Worm (Caenorhabditis elegans) whole organism, L1 larva: ENCODE data around the gene R05G6.5.
A peak's percentile ranks its signal among the peaks of the same experiment; 100 is the strongest.

ENCODE experiments used
- C04F5.9 ChIP-seq: sonication (generic microtip); optimal IDR thresholded peaks from 2 replicates; lab custom pipeline; 2016; ENCODE audit warnings: missing genetic modification characterization, missing compliant biosample characterization
- C16A3.4 ChIP-seq: fragments of 150-350 bp; optimal IDR thresholded peaks from 2 replicates; lab custom pipeline; 2014; ENCODE audit warnings: missing biosample characterization, missing genetic modification characterization
- Y116A8C.19 ChIP-seq: sonication (generic microtip); optimal IDR thresholded peaks from 2 replicates; lab custom pipeline; 2016; ENCODE audit warnings: missing compliant biosample characterization, missing genetic modification characterization, borderline replicate concordance
- aly-2 ChIP-seq: fragments of 150-350 bp; optimal IDR thresholded peaks from 2 replicates; lab custom pipeline; 2014; ENCODE audit warnings: missing biosample characterization, missing genetic modification characterization
- ceh-63 ChIP-seq: fragments of 200-800 bp; sonication (Bioruptor generic); optimal IDR thresholded peaks from 2 replicates; lab custom pipeline; 2018; ENCODE audit warnings: mild to moderate bottlenecking, missing genetic modification characterization, missing compliant biosample characterization
- ceh-82 ChIP-seq, 3 experiments: fragments of 150-350 bp in 1 of 3; sonication (generic microtip) in 2 of 3; optimal IDR thresholded peaks; 2 replicates each; lab custom pipeline; 2014 to 2017; ENCODE audit warnings: missing biosample characterization in 3 of 3, missing genetic modification characterization in 3 of 3
- ceh-88 ChIP-seq: fragments of 200-800 bp; sonication (Bioruptor generic); IDR thresholded peaks from 2 replicates; pipeline ENCODE4 v1.3.6; 2022; ENCODE audit warnings: missing genetic modification characterization, missing compliant biosample characterization
- ces-1 ChIP-seq: fragments of 150-350 bp; optimal IDR thresholded peaks from 2 replicates; lab custom pipeline; 2014; ENCODE audit warnings: missing biosample characterization, missing genetic modification reagents, missing genetic modification characterization
- dpl-1 ChIP-seq, 3 experiments: fragments of 150-350 bp in 2 of 3; sonication (generic microtip) in 1 of 3; optimal IDR thresholded peaks; 2 replicates each; lab custom pipeline; 2014 to 2017; ENCODE audit warnings: missing biosample characterization in 3 of 3, missing genetic modification characterization in 3 of 3, missing genetic modification reagents in 3 of 3
- dsc-1 ChIP-seq: sonication (generic microtip); optimal IDR thresholded peaks from 2 replicates; lab custom pipeline; 2016; ENCODE audit warnings: mild to moderate bottlenecking, missing genetic modification characterization, missing compliant biosample characterization
- efl-1 ChIP-seq, 4 experiments: fragments of 150-350 bp; optimal IDR thresholded peaks in 3 of 4; peaks in 1 of 4; 1 replicate in 1 of 4; 2 replicates in 3 of 4; lab custom pipeline; 2014; ENCODE audit warnings: missing biosample characterization in 2 of 4, missing genetic modification characterization in 2 of 4, missing genetic modification reagents in 2 of 4
- efl-3 ChIP-seq: fragments of 200-800 bp; sonication (Bioruptor generic); optimal IDR thresholded peaks from 2 replicates; lab custom pipeline; 2018; ENCODE audit warnings: mild to moderate bottlenecking, missing genetic modification characterization, missing compliant biosample characterization
- ets-5 ChIP-seq: fragments of 200-800 bp; sonication (Bioruptor generic); IDR thresholded peaks from 2 replicates; pipeline ENCODE4 v1.3.6; 2022; ENCODE audit warnings: missing genetic modification characterization, missing compliant biosample characterization
- fkh-8 ChIP-seq: sonication (generic microtip); optimal IDR thresholded peaks from 2 replicates; lab custom pipeline; 2016; ENCODE audit warnings: mild to moderate bottlenecking, missing genetic modification characterization, missing compliant biosample characterization
- fos-1 ChIP-seq: fragments of 150-350 bp; optimal IDR thresholded peaks from 2 replicates; lab custom pipeline; 2014; ENCODE audit warnings: missing biosample characterization, missing genetic modification characterization
- grh-1 ChIP-seq: fragments of 200-800 bp; sonication (Bioruptor generic); IDR thresholded peaks from 2 replicates; pipeline ENCODE4 v1.3.6; 2022; ENCODE audit warnings: missing genetic modification reagents, missing genetic modification characterization, missing compliant biosample characterization
- hlh-4 ChIP-seq: sonication (generic microtip); optimal IDR thresholded peaks from 2 replicates; lab custom pipeline; 2016; ENCODE audit warnings: mild to moderate bottlenecking, missing genetic modification characterization, missing compliant biosample characterization
- hpl-2 ChIP-seq: fragments of 150-350 bp; optimal IDR thresholded peaks from 2 replicates; lab custom pipeline; 2014; ENCODE audit warnings: missing biosample characterization, missing genetic modification reagents, missing genetic modification characterization
- irx-1 ChIP-seq: sonication (generic microtip); optimal IDR thresholded peaks from 2 replicates; lab custom pipeline; 2016; ENCODE audit warnings: missing genetic modification characterization, missing compliant biosample characterization
- isw-1 ChIP-seq: fragments of 200-800 bp; sonication (Bioruptor generic); IDR thresholded peaks from 2 replicates; pipeline ENCODE4 v1.3.6; 2022; ENCODE audit warnings: missing genetic modification characterization, missing compliant biosample characterization
- lin-14 ChIP-seq: fragments of 200-800 bp; sonication (Bioruptor generic); optimal IDR thresholded peaks from 2 replicates; lab custom pipeline; 2018; ENCODE audit warnings: mild to moderate bottlenecking, missing genetic modification characterization, moderate library complexity, missing compliant biosample characterization
- lin-15B ChIP-seq: fragments of 150-350 bp; sonication (generic microtip); optimal IDR thresholded peaks from 3 replicates; lab custom pipeline; 2014; ENCODE audit warnings: missing biosample characterization, missing genetic modification characterization
- lin-35 ChIP-seq, 2 experiments: fragments of 150-350 bp; optimal IDR thresholded peaks; 2 replicates each; lab custom pipeline; 2014; ENCODE audit warnings: missing biosample characterization in 2 of 2, missing genetic modification characterization in 2 of 2, missing genetic modification reagents in 2 of 2
- lin-39 ChIP-seq: fragments of 150-350 bp; optimal IDR thresholded peaks from 2 replicates; lab custom pipeline; 2014; ENCODE audit warnings: missing biosample characterization, missing genetic modification reagents, missing genetic modification characterization
- lir-3 ChIP-seq: sonication (generic microtip); optimal IDR thresholded peaks from 2 replicates; lab custom pipeline; 2016; ENCODE audit warnings: mild to moderate bottlenecking, missing genetic modification characterization, moderate library complexity, missing compliant biosample characterization; ENCODE audit not compliant: poor library complexity
- mdl-1 ChIP-seq, 2 experiments: fragments of 150-350 bp; optimal IDR thresholded peaks; 2 replicates each; lab custom pipeline; 2014 to 2017; ENCODE audit warnings: missing biosample characterization in 2 of 2, missing genetic modification characterization in 2 of 2, inconsistent platforms in 1 of 2
- mef-2 ChIP-seq: fragments of 150-350 bp; optimal IDR thresholded peaks from 2 replicates; lab custom pipeline; 2014; ENCODE audit warnings: missing biosample characterization, missing genetic modification characterization
- mep-1 ChIP-seq: fragments of 150-350 bp; optimal IDR thresholded peaks from 2 replicates; lab custom pipeline; 2014; ENCODE audit warnings: missing biosample characterization, missing genetic modification characterization
- nhr-11 ChIP-seq: fragments of 150-350 bp; optimal IDR thresholded peaks from 2 replicates; lab custom pipeline; 2014; ENCODE audit warnings: missing biosample characterization, missing genetic modification characterization
- nhr-19 ChIP-seq: fragments of 200-800 bp; sonication (Bioruptor generic); conservative IDR thresholded peaks from 2 replicates; pipeline ENCODE4 v1.3.6; 2022; ENCODE audit warnings: missing genetic modification characterization, missing compliant biosample characterization
- nhr-20 ChIP-seq: sonication (generic microtip); optimal IDR thresholded peaks from 2 replicates; lab custom pipeline; 2016; ENCODE audit warnings: mild to moderate bottlenecking, missing genetic modification characterization, missing compliant biosample characterization
- nhr-237 ChIP-seq: fragments of 150-350 bp; optimal IDR thresholded peaks from 2 replicates; lab custom pipeline; 2014; ENCODE audit warnings: missing biosample characterization, missing genetic modification characterization
- nhr-47 ChIP-seq: sonication (generic microtip); optimal IDR thresholded peaks from 2 replicates; lab custom pipeline; 2016; ENCODE audit warnings: mild to moderate bottlenecking, missing genetic modification characterization, moderate library complexity, missing compliant biosample characterization
- nhr-71 ChIP-seq: sonication (generic microtip); optimal IDR thresholded peaks from 2 replicates; lab custom pipeline; 2016; ENCODE audit warnings: mild to moderate bottlenecking, missing genetic modification characterization, moderate library complexity, missing compliant biosample characterization
- nhr-85 ChIP-seq: sonication (generic microtip); peaks from one replicate; lab custom pipeline; 2016; ENCODE audit warnings: missing genetic modification characterization, inconsistent platforms, missing compliant biosample characterization
- nhr-90 ChIP-seq: sonication (generic microtip); optimal IDR thresholded peaks from 2 replicates; lab custom pipeline; 2016; ENCODE audit warnings: mild to moderate bottlenecking, missing genetic modification characterization, missing compliant biosample characterization; ENCODE audit not compliant: poor library complexity
- pax-3 ChIP-seq: fragments of 200-800 bp; sonication (Bioruptor generic); optimal IDR thresholded peaks from 2 replicates; lab custom pipeline; 2018; ENCODE audit warnings: mild to moderate bottlenecking, missing genetic modification characterization, moderate library complexity, missing compliant biosample characterization
- pqm-1 ChIP-seq: sonication (generic microtip); optimal IDR thresholded peaks from 3 replicates; lab custom pipeline; 2017; ENCODE audit warnings: missing biosample characterization, missing genetic modification characterization
- rnt-1 ChIP-seq: sonication (generic microtip); optimal IDR thresholded peaks from 2 replicates; lab custom pipeline; 2016; ENCODE audit warnings: mild to moderate bottlenecking, missing genetic modification characterization, moderate library complexity, missing compliant biosample characterization
- snu-23 ChIP-seq: sonication (generic microtip); optimal IDR thresholded peaks from 2 replicates; lab custom pipeline; 2016; ENCODE audit warnings: missing genetic modification characterization, missing compliant biosample characterization
- sptf-1 ChIP-seq: fragments of 150-350 bp; optimal IDR thresholded peaks from 2 replicates; lab custom pipeline; 2014; ENCODE audit warnings: missing biosample characterization, missing genetic modification characterization
- sup-37 ChIP-seq: fragments of 200-800 bp; sonication (Bioruptor generic); optimal IDR thresholded peaks from 2 replicates; lab custom pipeline; 2018; ENCODE audit warnings: mild to moderate bottlenecking, missing genetic modification characterization, missing compliant biosample characterization
- swsn-7 ChIP-seq: sonication (generic microtip); optimal IDR thresholded peaks from 2 replicates; lab custom pipeline; 2016; ENCODE audit warnings: missing genetic modification characterization, missing compliant biosample characterization
- tbx-2 ChIP-seq: sonication (generic microtip); optimal IDR thresholded peaks from 2 replicates; lab custom pipeline; 2016; ENCODE audit warnings: missing genetic modification characterization, missing compliant biosample characterization
- tlp-1 ChIP-seq: fragments of 150-350 bp; optimal IDR thresholded peaks from 2 replicates; lab custom pipeline; 2014; ENCODE audit warnings: missing biosample characterization, missing genetic modification characterization
- unc-130 ChIP-seq: fragments of 150-350 bp; optimal IDR thresholded peaks from 2 replicates; lab custom pipeline; 2017; ENCODE audit warnings: missing biosample characterization, missing genetic modification characterization, inconsistent platforms
- unc-30 ChIP-seq: sonication (generic microtip); optimal IDR thresholded peaks from 2 replicates; lab custom pipeline; 2017; ENCODE audit warnings: missing biosample characterization, missing genetic modification characterization
- unc-62 ChIP-seq: fragments of 150-350 bp; optimal IDR thresholded peaks from 2 replicates; lab custom pipeline; 2014; ENCODE audit warnings: missing biosample characterization, missing genetic modification reagents, missing genetic modification characterization
- unc-86 ChIP-seq: sonication (generic microtip); optimal IDR thresholded peaks from 2 replicates; lab custom pipeline; 2016; ENCODE audit warnings: missing genetic modification characterization, missing compliant biosample characterization
- xbp-1 ChIP-seq: sonication (generic microtip); optimal IDR thresholded peaks from 2 replicates; lab custom pipeline; 2016; ENCODE audit warnings: missing genetic modification characterization, missing compliant biosample characterization
- ztf-11 ChIP-seq, 2 experiments: sonication (generic microtip); optimal IDR thresholded peaks; 2 replicates each; lab custom pipeline; 2016 to 2017; ENCODE audit warnings: missing genetic modification characterization in 2 of 2, missing biosample characterization in 1 of 2, missing compliant biosample characterization in 1 of 2

Gene R05G6.5

ce11 chrIV:7487554-7488456 is 20.4 kb upstream of the R05G6.5 start, which contains the start of the genes his-60 and his-59:
his-60 (minus strand) TSS chrIV:7487992.
his-59 (plus strand) TSS chrIV:7488249.
- peak; percentile 63 for TF ChIP-seq nhr-90 (tag; lab: Kevin White, UChicago)
- TF ChIP-seq dsc-1 (tag; lab: Kevin White, UChicago): no peak
- no peak for TF ChIP-seq unc-30
- TF ChIP-seq lin-35 (GFP tag; optimal IDR thresholded peaks at IDR 0.05; lab: Kevin White, UChicago): no peak
- peak; percentile 68 for TF ChIP-seq swsn-7 (tag; lab: Kevin White, UChicago)
- no peak for TF ChIP-seq lin-15B (tag; lab: Kevin White, UChicago)
- no peak for TF ChIP-seq mef-2
- TF ChIP-seq lin-39 (tag; lab: Kevin White, UChicago): peak; percentile 36
- no peak for TF ChIP-seq lir-3
- TF ChIP-seq ztf-11 (tag; optimal IDR thresholded peaks at IDR 0.05; lab: Kevin White, UChicago): peak in 1 of 2 experiments; percentile 93
- no peak for TF ChIP-seq Y116A8C.19
- peak; percentile 70 for TF ChIP-seq efl-3 (GFP tag; lab: Kevin White, UChicago)
- TF ChIP-seq hlh-4 (tag; lab: Kevin White, UChicago): no peak
- peak; percentile 57 for TF ChIP-seq nhr-71 (tag; lab: Kevin White, UChicago)
- TF ChIP-seq ces-1 (GFP tag; lab: Kevin White, UChicago): no peak
- peak; percentile 8 to 28 for TF ChIP-seq efl-1 (optimal IDR thresholded peaks at IDR 0.05; lab: Kevin White, UChicago)
- TF ChIP-seq efl-1 (GFP tag; optimal IDR thresholded peaks at IDR 0.05 in 1 of 2; lab: Kevin White, UChicago): no peak
- peak; percentile 7; the same call in 1 of the 2 replicates for TF ChIP-seq isw-1 (GFP tag; lab: Robert Waterston, UW)
- TF ChIP-seq xbp-1 (tag; lab: Kevin White, UChicago): peak; percentile 19
- TF ChIP-seq mep-1: peak; percentile 58
- no peak for TF ChIP-seq ets-5 (GFP tag; lab: Robert Waterston, UW)
- no peak for TF ChIP-seq tlp-1 (tag; lab: Kevin White, UChicago)
- TF ChIP-seq C16A3.4: peak; percentile 36
- no peak for TF ChIP-seq dpl-1 (GFP tag; optimal IDR thresholded peaks at IDR 0.05; lab: Kevin White, UChicago)
- TF ChIP-seq unc-130 (tag; lab: Kevin White, UChicago): no peak
- TF ChIP-seq snu-23 (GFP tag; lab: Kevin White, UChicago): peak; percentile 55
- TF ChIP-seq sup-37 (GFP tag; lab: Kevin White, UChicago): no peak
- peak; percentile 47 for TF ChIP-seq tbx-2 (tag; lab: Kevin White, UChicago)
- no peak for TF ChIP-seq fkh-8 (tag; lab: Kevin White, UChicago)
- TF ChIP-seq pax-3 (tag; lab: Kevin White, UChicago): no peak
- TF ChIP-seq irx-1 (tag; lab: Kevin White, UChicago): no peak
- no peak for TF ChIP-seq unc-62 (GFP tag; lab: Kevin White, UChicago)
- peak; percentile 79 for TF ChIP-seq nhr-85
- no peak for TF ChIP-seq nhr-237
- no peak for TF ChIP-seq C04F5.9 (tag; lab: Kevin White, UChicago)
- TF ChIP-seq ceh-63 (GFP tag; lab: Kevin White, UChicago): no peak
- TF ChIP-seq nhr-11 (tag; lab: Kevin White, UChicago): no peak
- peak; percentile 41 for TF ChIP-seq nhr-19 (GFP tag; lab: Robert Waterston, UW)
- TF ChIP-seq pqm-1 (tag; lab: Kevin White, UChicago): no peak
- TF ChIP-seq mdl-1 (tag; optimal IDR thresholded peaks at IDR 0.05; lab: Kevin White, UChicago): no peak
- no peak for TF ChIP-seq nhr-47 (tag; lab: Kevin White, UChicago)
- peak; percentile 67 for TF ChIP-seq lin-14 (GFP tag; lab: Kevin White, UChicago)
- no peak for TF ChIP-seq hpl-2
- peak; percentile 47; the same call in 1 of the 2 replicates for TF ChIP-seq grh-1 (GFP tag; lab: Robert Waterston, UW)
- no peak for TF ChIP-seq fos-1 (tag; lab: Kevin White, UChicago)
- 0 out of 2 replicates have a peak, but pooled peaks have one; percentile 14 for TF ChIP-seq ceh-88 (GFP tag; lab: Robert Waterston, UW)
- TF ChIP-seq aly-2 (tag; lab: Kevin White, UChicago): no peak
- peak; percentile 31 for TF ChIP-seq rnt-1 (tag; lab: Kevin White, UChicago)
- no peak for TF ChIP-seq ceh-82 (tag; optimal IDR thresholded peaks at IDR 0.05; lab: Kevin White, UChicago)
- TF ChIP-seq sptf-1 (tag; lab: Kevin White, UChicago): no peak
- peak; percentile 58 for TF ChIP-seq unc-86
- TF ChIP-seq nhr-20 (tag; lab: Kevin White, UChicago): peak; percentile 43
- TF ChIP-seq, all 84 proteins: peak for 21
